Worm (Caenorhabditis elegans) whole organism, L3 larva: Measurements from ENCODE around the gene C24A3.9.
A peak's percentile ranks its signal among the peaks of the same experiment; 100 is the strongest.

Experiments used
- R02D3.7 ChIP-seq: fragments of 150-350 bp; optimal IDR thresholded peaks from 2 replicates; lab custom pipeline; 2014; ENCODE audit warnings: missing biosample characterization, missing genetic modification characterization
- ZK546.5 ChIP-seq: sonication (generic microtip); optimal IDR thresholded peaks from 2 replicates; lab custom pipeline; 2017; ENCODE audit warnings: missing biosample characterization, missing genetic modification characterization
- aly-2 ChIP-seq: fragments of 150-350 bp; optimal IDR thresholded peaks from 2 replicates; lab custom pipeline; 2014; ENCODE audit warnings: missing biosample characterization, missing genetic modification characterization
- ama-1 ChIP-seq: fragments of 150-350 bp; optimal IDR thresholded peaks from 2 replicates; lab custom pipeline; 2018
- ceh-16 ChIP-seq: sonication (generic microtip); optimal IDR thresholded peaks from 2 replicates; lab custom pipeline; 2017; ENCODE audit warnings: missing biosample characterization, missing genetic modification characterization
- ceh-28 ChIP-seq: fragments of 150-350 bp; optimal IDR thresholded peaks from 2 replicates; lab custom pipeline; 2014; ENCODE audit warnings: missing biosample characterization, missing genetic modification reagents, missing genetic modification characterization
- ceh-82 ChIP-seq: fragments of 150-350 bp; optimal IDR thresholded peaks from 2 replicates; lab custom pipeline; 2014; ENCODE audit warnings: missing biosample characterization, missing genetic modification characterization
- ceh-9 ChIP-seq: sonication (generic microtip); optimal IDR thresholded peaks from 2 replicates; lab custom pipeline; 2018; ENCODE audit warnings: missing biosample characterization, missing genetic modification characterization
- daf-12 ChIP-seq: fragments of 150-350 bp; optimal IDR thresholded peaks from 2 replicates; lab custom pipeline; 2014; ENCODE audit warnings: missing biosample characterization, missing genetic modification reagents, missing genetic modification characterization
- egl-27 ChIP-seq: sonication (generic microtip); optimal IDR thresholded peaks from 4 replicates; lab custom pipeline; 2017; ENCODE audit warnings: missing biosample characterization, missing genetic modification reagents, missing genetic modification characterization
- egl-5 ChIP-seq: fragments of 150-350 bp; optimal IDR thresholded peaks from 2 replicates; lab custom pipeline; 2017; ENCODE audit warnings: missing biosample characterization, missing genetic modification reagents, missing genetic modification characterization, inconsistent platforms
- elt-2 ChIP-seq: sonication (generic microtip); optimal IDR thresholded peaks from 2 replicates; lab custom pipeline; 2016; ENCODE audit warnings: missing genetic modification reagents, mild to moderate bottlenecking, missing genetic modification characterization, missing compliant biosample characterization
- eor-1 ChIP-seq, 2 experiments: fragments of 150-350 bp; optimal IDR thresholded peaks; 2 replicates each; lab custom pipeline; 2014 to 2018; ENCODE audit warnings: missing biosample characterization in 2 of 2, missing genetic modification characterization in 2 of 2
- fkh-10 ChIP-seq: sonication (generic microtip); optimal IDR thresholded peaks from 2 replicates; lab custom pipeline; 2017; ENCODE audit warnings: missing biosample characterization, missing genetic modification reagents, missing genetic modification characterization
- fkh-2 ChIP-seq: fragments of 150-350 bp; optimal IDR thresholded peaks from 2 replicates; lab custom pipeline; 2014; ENCODE audit warnings: missing biosample characterization, missing genetic modification reagents, missing genetic modification characterization
- fos-1 ChIP-seq: fragments of 150-350 bp; optimal IDR thresholded peaks from 2 replicates; lab custom pipeline; 2014; ENCODE audit warnings: missing biosample characterization, missing genetic modification characterization
- hmg-11 ChIP-seq: sonication (generic microtip); optimal IDR thresholded peaks from 2 replicates; lab custom pipeline; 2016; ENCODE audit warnings: missing genetic modification characterization, missing compliant biosample characterization
- jun-1 ChIP-seq: fragments of 150-350 bp; optimal IDR thresholded peaks from 2 replicates; lab custom pipeline; 2014; ENCODE audit warnings: missing biosample characterization, missing genetic modification reagents, missing genetic modification characterization
- lsy-12 ChIP-seq: sonication (generic microtip); optimal IDR thresholded peaks from 2 replicates; lab custom pipeline; 2016; ENCODE audit warnings: mild to moderate bottlenecking, missing genetic modification characterization, missing compliant biosample characterization
- mdl-1 ChIP-seq: fragments of 150-350 bp; optimal IDR thresholded peaks from 2 replicates; lab custom pipeline; 2014; ENCODE audit warnings: missing biosample characterization, missing genetic modification characterization
- nfya-1 ChIP-seq: sonication (generic microtip); optimal IDR thresholded peaks from 2 replicates; lab custom pipeline; 2017; ENCODE audit warnings: missing genetic modification characterization, mild to moderate bottlenecking, missing compliant biosample characterization, antibody characterized with exemption, moderate library complexity; ENCODE audit not compliant: insufficient read depth
- nhr-23 ChIP-seq: fragments of 150-350 bp; optimal IDR thresholded peaks from 2 replicates; lab custom pipeline; 2014; ENCODE audit warnings: missing biosample characterization, missing genetic modification reagents, missing genetic modification characterization
- nhr-25 ChIP-seq: sonication (generic microtip); optimal IDR thresholded peaks from 2 replicates; lab custom pipeline; 2017; ENCODE audit warnings: missing biosample characterization, missing genetic modification characterization
- nhr-28 ChIP-seq: fragments of 150-350 bp; optimal IDR thresholded peaks from 2 replicates; lab custom pipeline; 2014; ENCODE audit warnings: missing biosample characterization, missing genetic modification characterization
- nhr-67 ChIP-seq: fragments of 150-350 bp; optimal IDR thresholded peaks from 2 replicates; lab custom pipeline; 2014; ENCODE audit warnings: missing biosample characterization, missing genetic modification characterization
- nhr-77 ChIP-seq: fragments of 150-350 bp; optimal IDR thresholded peaks from 2 replicates; lab custom pipeline; 2014; ENCODE audit warnings: missing biosample characterization, missing genetic modification characterization
- pha-4 ChIP-seq: fragments of 150-350 bp; optimal IDR thresholded peaks from 2 replicates; lab custom pipeline; 2014; ENCODE audit warnings: missing biosample characterization, missing genetic modification reagents, missing genetic modification characterization
- sea-2 ChIP-seq: fragments of 150-350 bp; sonication (generic microtip); optimal IDR thresholded peaks from 4 replicates; lab custom pipeline; 2014; ENCODE audit warnings: missing biosample characterization, missing genetic modification reagents, missing genetic modification characterization
- skn-1 ChIP-seq: fragments of 150-350 bp; optimal IDR thresholded peaks from 2 replicates; lab custom pipeline; 2014; ENCODE audit warnings: missing biosample characterization, missing genetic modification characterization
- unc-39 ChIP-seq: sonication (generic microtip); optimal IDR thresholded peaks from 4 replicates; lab custom pipeline; 2017; ENCODE audit warnings: missing biosample characterization, missing genetic modification characterization
- unc-62 ChIP-seq: fragments of 150-350 bp; sonication (generic microtip); optimal IDR thresholded peaks from 4 replicates; lab custom pipeline; 2014; ENCODE audit warnings: missing biosample characterization, missing genetic modification reagents, missing genetic modification characterization
- zag-1 ChIP-seq: fragments of 150-350 bp; optimal IDR thresholded peaks from 2 replicates; lab custom pipeline; 2014; ENCODE audit warnings: missing biosample characterization, missing genetic modification characterization
- ztf-4 ChIP-seq: fragments of 150-350 bp; optimal IDR thresholded peaks from 2 replicates; lab custom pipeline; 2014; ENCODE audit warnings: missing biosample characterization, missing genetic modification characterization

The C24A3.9 gene

ce11 chrX:9022779-9023178, 12.5 kb upstream of the C24A3.9 start, which contains the start of gene T25B6.6:
T25B6.6 (minus strand) TSS chrX:9022879.
- TF ChIP-seq ceh-16 (tag; lab: Kevin White, UChicago) (no peak), ZK546.5 (tag; lab: Kevin White, UChicago) (no peak), mdl-1 (tag; lab: Kevin White, UChicago) (no peak), skn-1 (tag; lab: Kevin White, UChicago) (peak; percentile 43), elt-2 (no peak), egl-5 (tag; lab: Kevin White, UChicago) (no peak)
- TF ChIP-seq, all 47 proteins: peak for 1

DNA sequence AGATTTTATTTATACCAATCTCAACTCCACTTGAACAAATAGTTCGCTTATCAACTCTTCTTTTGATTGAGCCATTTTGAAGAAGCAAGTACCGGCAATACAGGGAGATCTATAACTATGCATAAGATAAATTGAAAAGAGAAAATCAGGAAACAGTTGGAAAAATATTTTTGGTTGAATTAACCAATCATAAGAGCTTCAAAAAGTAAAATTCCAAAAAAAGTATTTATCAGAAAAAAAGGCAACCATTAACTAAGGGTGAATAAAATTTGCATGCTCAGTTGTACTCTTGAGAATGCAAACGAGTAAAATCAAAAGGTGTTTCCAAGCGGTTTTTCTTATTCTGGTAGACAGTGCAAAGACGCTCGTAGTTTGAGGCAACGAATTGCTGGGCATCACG, 11.3 kb upstream of the C24A3.9 start, which contains the start of gene T25B6.5:
Gene T25B6.5, minus strand, starts transcription at position 101 of the 400 bp plus-strand sequence.
- TF ChIP-seq nhr-23 (no peak), R02D3.7 (tag; lab: Kevin White, UChicago) (no peak), aly-2 (tag; lab: Kevin White, UChicago) (no peak)

DNA sequence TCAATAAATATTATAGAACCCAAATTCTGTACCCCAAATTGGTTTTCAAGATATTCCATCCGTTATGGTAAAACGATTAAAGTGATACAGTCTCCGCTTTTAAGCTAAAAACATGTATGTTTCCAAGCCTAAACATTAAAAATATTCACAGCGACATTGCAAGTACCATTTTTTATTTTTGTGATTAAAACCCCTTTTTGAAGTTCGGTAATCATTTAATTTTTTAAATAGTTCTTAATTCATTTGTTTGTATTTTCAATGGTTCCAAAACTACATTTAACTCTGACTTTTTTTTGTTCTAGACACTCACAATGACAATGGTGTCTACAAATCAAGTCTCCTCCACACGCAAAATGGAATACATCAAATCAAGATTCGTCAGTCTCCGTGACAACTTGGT, 5.1 kb upstream of the C24A3.9 start, which contains the start of gene T25B6.4:
Gene T25B6.4, plus strand, starts transcription at position 301 of the 400 bp plus-strand sequence.
- TF ChIP-seq ceh-28 (tag; lab: Kevin White, UChicago) (no peak), fos-1 (tag; lab: Kevin White, UChicago) (no peak), R02D3.7 (tag; lab: Kevin White, UChicago) (no peak), nhr-23 (no peak), ztf-4 (tag; lab: Kevin White, UChicago) (no peak), ceh-82 (tag; lab: Kevin White, UChicago) (no peak), nhr-77 (no peak), sea-2 (GFP tag; lab: Kevin White, UChicago) (no peak), nhr-28 (no peak), aly-2 (tag; lab: Kevin White, UChicago) (no peak), mdl-1 (tag; lab: Kevin White, UChicago) (no peak), jun-1 (tag; lab: Kevin White, UChicago) (no peak), ZK546.5 (tag; lab: Kevin White, UChicago) (no peak), pha-4 (tag; lab: Kevin White, UChicago) (no peak), daf-12 (tag; lab: Kevin White, UChicago) (no peak), zag-1 (tag; lab: Kevin White, UChicago) (no peak), eor-1 (tag; optimal IDR thresholded peaks at IDR 0.05; lab: Kevin White, UChicago) (no peak), egl-27 (tag; lab: Kevin White, UChicago) (no peak), lsy-12 (no peak)
- TF ChIP-seq, all 47 proteins: peak for 0

- TF ChIP-seq fkh-10 (GFP tag; lab: Kevin White, UChicago), result peak; percentile 35
- TF ChIP-seq skn-1 (tag; lab: Kevin White, UChicago), result no peak
Measured at ce11 chrX:9014451-9014850, 4.1 kb upstream of the C24A3.9 start.

DNA sequence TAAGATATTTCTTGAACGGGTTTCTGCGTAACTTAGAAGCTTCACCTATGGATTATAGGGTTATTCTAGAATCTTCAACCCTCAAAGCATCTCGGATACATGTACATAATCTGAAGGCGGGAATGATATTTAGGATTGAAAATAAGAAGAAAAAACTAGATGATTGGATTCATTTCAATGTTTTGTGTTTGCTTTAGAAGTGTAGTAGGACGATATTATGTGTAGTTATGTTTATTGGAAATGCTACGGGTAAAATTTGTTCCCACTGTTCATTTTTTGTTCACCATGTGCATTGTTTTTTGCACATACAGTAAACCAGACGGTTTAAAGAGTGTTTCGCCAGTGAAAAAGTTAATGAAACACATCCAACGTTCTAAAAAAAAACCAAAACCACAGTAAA, 1.2 kb upstream of the C24A3.9 start:
- TF ChIP-seq nhr-25 (no peak), fkh-2 (tag; lab: Kevin White, UChicago) (no peak), ceh-28 (tag; lab: Kevin White, UChicago) (no peak), nhr-67 (tag; lab: Kevin White, UChicago) (no peak), egl-5 (tag; lab: Kevin White, UChicago) (no peak), egl-27 (tag; lab: Kevin White, UChicago) (no peak), unc-39 (tag; lab: Kevin White, UChicago) (no peak), nfya-1 (tag; lab: Kevin White, UChicago) (no peak), nhr-77 (no peak), unc-62 (GFP tag; lab: Kevin White, UChicago) (no peak), ceh-9 (tag; lab: Kevin White, UChicago) (no peak), nhr-28 (no peak), hmg-11 (tag; lab: Kevin White, UChicago) (no peak), nhr-23 (no peak), eor-1 (tag; optimal IDR thresholded peaks at IDR 0.05; lab: Kevin White, UChicago) (no peak), ama-1 (lab: Kevin White, UChicago) (no peak), R02D3.7 (tag; lab: Kevin White, UChicago) (no peak)
